Worm (Caenorhabditis elegans) whole organism, L3 larva: Measurements from ENCODE around the gene tpst-1.

ENCODE experiments used
- R02D3.7 ChIP-seq: fragments of 150-350 bp; optimal IDR thresholded peaks from 2 replicates; lab custom pipeline; 2014; ENCODE audit warnings: missing biosample characterization, missing genetic modification characterization
- aly-2 ChIP-seq: fragments of 150-350 bp; optimal IDR thresholded peaks from 2 replicates; lab custom pipeline; 2014; ENCODE audit warnings: missing biosample characterization, missing genetic modification characterization
- ama-1 ChIP-seq: fragments of 150-350 bp; optimal IDR thresholded peaks from 2 replicates; lab custom pipeline; 2018
- daf-12 ChIP-seq: fragments of 150-350 bp; optimal IDR thresholded peaks from 2 replicates; lab custom pipeline; 2014; ENCODE audit warnings: missing biosample characterization, missing genetic modification reagents, missing genetic modification characterization
- egl-27 ChIP-seq: sonication (generic microtip); optimal IDR thresholded peaks from 4 replicates; lab custom pipeline; 2017; ENCODE audit warnings: missing biosample characterization, missing genetic modification reagents, missing genetic modification characterization
- elt-3 ChIP-seq, 3 experiments: fragments of 150-350 bp in 1 of 3; sonication (generic microtip) in 2 of 3; optimal IDR thresholded peaks; 2 replicates in 2 of 3; 4 replicates in 1 of 3; lab custom pipeline; 2014 to 2017; ENCODE audit warnings: missing biosample characterization in 3 of 3, missing genetic modification characterization in 3 of 3
- mdl-1 ChIP-seq: fragments of 150-350 bp; optimal IDR thresholded peaks from 2 replicates; lab custom pipeline; 2014; ENCODE audit warnings: missing biosample characterization, missing genetic modification characterization
- pha-4 ChIP-seq: fragments of 150-350 bp; optimal IDR thresholded peaks from 2 replicates; lab custom pipeline; 2014; ENCODE audit warnings: missing biosample characterization, missing genetic modification reagents, missing genetic modification characterization
- sea-2 ChIP-seq: fragments of 150-350 bp; sonication (generic microtip); optimal IDR thresholded peaks from 4 replicates; lab custom pipeline; 2014; ENCODE audit warnings: missing biosample characterization, missing genetic modification reagents, missing genetic modification characterization
- ztf-11 ChIP-seq: fragments of 150-350 bp; optimal IDR thresholded peaks from 2 replicates; lab custom pipeline; 2014; ENCODE audit warnings: missing biosample characterization, missing genetic modification characterization

- no peak for TF ChIP-seq egl-27 (tag; lab: Kevin White, UChicago)
- no peak for TF ChIP-seq aly-2 (tag; lab: Kevin White, UChicago)
- no peak for TF ChIP-seq mdl-1 (tag; lab: Kevin White, UChicago)
- TF ChIP-seq ztf-11 (tag; lab: Kevin White, UChicago): no peak
- no peak for TF ChIP-seq R02D3.7
- no peak for TF ChIP-seq pha-4
- TF ChIP-seq sea-2 (GFP tag; lab: Kevin White, UChicago): no peak
- TF ChIP-seq daf-12 (tag; lab: Kevin White, UChicago): no peak
- no peak for TF ChIP-seq elt-3 (tag; optimal IDR thresholded peaks at IDR 0.05; lab: Kevin White, UChicago)
- no peak for TF ChIP-seq ama-1 (lab: Kevin White, UChicago)
These were observed 19.4 kb downstream of the tpst-1 start for ce11 chrIII:12642511-12643168.
